Fruit fly (Drosophila melanogaster): ENCODE data around the gene CG12994.

DNA sequence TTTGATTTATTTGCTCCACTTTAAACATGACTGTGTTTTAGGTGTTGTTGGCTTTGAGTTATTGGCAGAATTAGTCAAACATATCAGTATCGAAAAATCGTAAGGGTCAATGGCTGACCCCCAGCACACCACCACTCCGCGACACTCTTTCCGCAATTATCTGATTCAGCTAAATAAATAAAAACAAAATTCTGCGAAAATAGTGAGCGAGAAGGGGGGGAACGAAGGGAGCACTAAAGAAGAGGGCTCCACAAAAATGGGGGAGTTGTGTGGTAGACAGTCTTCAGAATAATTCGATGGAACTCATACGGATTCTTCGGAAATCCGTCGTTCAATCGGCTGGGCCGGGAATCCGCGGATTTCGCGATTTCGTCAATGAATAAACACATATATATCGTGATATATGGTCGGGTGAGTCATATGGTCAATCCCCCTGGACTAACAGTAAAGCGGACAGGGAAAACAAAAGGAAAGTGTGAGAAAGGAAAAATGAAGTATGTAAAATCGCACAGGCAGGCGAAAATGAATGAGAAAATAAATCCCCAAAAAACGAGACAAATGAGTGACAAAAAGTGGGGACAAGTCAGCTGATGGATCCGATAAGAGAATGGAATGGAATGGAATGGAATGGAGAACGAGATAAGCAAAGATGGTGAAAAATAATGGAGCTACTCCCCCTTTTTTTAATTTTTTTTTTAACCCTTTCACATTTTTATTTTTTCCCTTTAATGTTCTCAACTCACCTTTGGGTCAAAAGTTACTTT is 41.7 kb upstream of the CG12994 start:
- TF ChIP-seq h (optimal IDR thresholded peaks at IDR 0.05), result no peak
- no peak for TF ChIP-seq ttk (optimal IDR thresholded peaks at IDR 0.05)
- TF ChIP-seq Sin3A (optimal IDR thresholded peaks at IDR 0.05), result no peak
- no peak for TF ChIP-seq psq (optimal IDR thresholded peaks at IDR 0.05)
